Fruit fly (Drosophila melanogaster): ENCODE results near the gene CG42556.

The CG42556 gene

DNA sequence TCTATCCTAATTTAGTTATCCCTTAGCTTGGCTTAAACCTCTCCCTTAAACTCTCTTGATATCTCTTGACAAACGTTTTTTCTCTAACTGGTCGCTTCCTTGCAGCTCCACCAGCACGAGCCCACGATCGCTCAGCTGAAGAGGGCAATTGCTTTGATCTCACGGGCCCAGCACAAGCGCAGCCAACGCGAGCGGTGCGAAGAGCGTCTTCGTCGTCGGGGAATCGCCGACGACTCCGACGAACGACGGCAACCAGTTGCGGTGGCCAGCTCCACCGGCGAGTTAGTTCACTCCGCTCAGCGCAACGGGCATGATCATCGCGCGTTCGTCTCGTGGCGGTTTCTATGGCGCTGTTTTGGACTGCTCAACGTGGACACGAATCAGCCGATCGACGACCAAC, 8.8 kb upstream of the CG42556 start (continued):
- TF ChIP-seq fd102C (GFP tag; optimal IDR thresholded peaks at IDR 0.05) (no peak), CG18262 (tag; optimal IDR thresholded peaks at IDR 0.05) (no peak), Mrtf (GFP tag; IDR thresholded peaks at IDR 0.05) (0 out of 3 replicates have a peak, but pooled peaks have one; percentile 4), CG1647 (GFP tag; optimal IDR thresholded peaks at IDR 0.05) (no peak), Ets65A (GFP tag) (peak; percentile 26), Drgx (GFP tag; IDR thresholded peaks at IDR 0.05) (peak; percentile 42; the same call in 1 of the 2 replicates), Rx (GFP tag; IDR thresholded peaks at IDR 0.05) (no peak), bbx (GFP tag; IDR thresholded peaks at IDR 0.05; ENCODE audit: partially characterized antibody) (peak; percentile 47; the same call in 1 of the 2 replicates), gsb (GFP tag; IDR thresholded peaks at IDR 0.05) (peak; percentile 44; the same call in 1 of the 2 replicates), CG6765 (GFP tag; optimal IDR thresholded peaks at IDR 0.05) (peak; percentile 18), CG10543 (GFP tag; optimal IDR thresholded peaks at IDR 0.05) (peak; percentile 84), run (tag; optimal IDR thresholded peaks at IDR 0.05) (no peak), CG42726 (GFP tag; IDR thresholded peaks at IDR 0.05; ENCODE audit: partially characterized antibody) (no peak), Nf-YC (tag; optimal IDR thresholded peaks at IDR 0.05) (peak; percentile 30), exex (tag; optimal IDR thresholded peaks at IDR 0.05) (peak; percentile 7), CG14441 (GFP tag; IDR thresholded peaks at IDR 0.05) (0 out of 2 replicates have a peak, but pooled peaks have one; percentile 19), BtbVII (GFP tag; optimal IDR thresholded peaks at IDR 0.05) (peak; percentile 1), row (GFP tag; IDR thresholded peaks at IDR 0.05) (peak; percentile 15; the same call in 1 of the 3 replicates), Trl (optimal IDR thresholded peaks at IDR 0.05) (peak; percentile 21 to 65), Trl (GFP tag; optimal IDR thresholded peaks at IDR 0.05) (peak; percentile 26), unc-4 (GFP tag; IDR thresholded peaks at IDR 0.05; ENCODE audit: partially characterized antibody) (peak; percentile 38; the same call in 1 of the 2 replicates), hkb (optimal IDR thresholded peaks at IDR 0.05) (no peak), hkb (GFP tag; IDR thresholded peaks at IDR 0.05) (peak; percentile 37; the same call in 1 of the 2 replicates), CG11695 (GFP tag; IDR thresholded peaks at IDR 0.05) (no peak), CG18619 (GFP tag; optimal IDR thresholded peaks at IDR 0.05) (no peak), CG3847 (GFP tag; IDR thresholded peaks at IDR 0.05) (no peak), CG6689 (GFP tag; IDR thresholded peaks at IDR 0.05) (no peak), hbn (GFP tag; IDR thresholded peaks at IDR 0.05; ENCODE audit: partially characterized antibody) (peak; percentile 39; the same call in 1 of the 2 replicates), CG34224 (GFP tag; IDR thresholded peaks at IDR 0.05; ENCODE audit: partially characterized antibody) (peak; percentile 49; the same call in 2 of the 3 replicates), zen2 (GFP tag; IDR thresholded peaks at IDR 0.05; ENCODE audit: partially characterized antibody) (no peak), CG13296 (GFP tag; optimal IDR thresholded peaks at IDR 0.05) (peak; percentile 22), Fer1 (GFP tag; optimal IDR thresholded peaks at IDR 0.05) (peak; percentile 42), mirr (GFP tag; optimal IDR thresholded peaks at IDR 0.05) (peak; percentile 25), her (GFP tag; optimal IDR thresholded peaks at IDR 0.05) (peak; percentile 34), CG12071 (GFP tag; optimal IDR thresholded peaks at IDR 0.05) (peak; percentile 15), HLH3B (GFP tag; IDR thresholded peaks at IDR 0.05) (peak; percentile 38; the same call in 1 of the 2 replicates), ci (GFP tag; IDR thresholded peaks at IDR 0.05) (peak; percentile 66; the same call in 2 of the 3 replicates), Jarid2 (GFP tag; optimal IDR thresholded peaks at IDR 0.05) (peak; percentile 93)

DNA sequence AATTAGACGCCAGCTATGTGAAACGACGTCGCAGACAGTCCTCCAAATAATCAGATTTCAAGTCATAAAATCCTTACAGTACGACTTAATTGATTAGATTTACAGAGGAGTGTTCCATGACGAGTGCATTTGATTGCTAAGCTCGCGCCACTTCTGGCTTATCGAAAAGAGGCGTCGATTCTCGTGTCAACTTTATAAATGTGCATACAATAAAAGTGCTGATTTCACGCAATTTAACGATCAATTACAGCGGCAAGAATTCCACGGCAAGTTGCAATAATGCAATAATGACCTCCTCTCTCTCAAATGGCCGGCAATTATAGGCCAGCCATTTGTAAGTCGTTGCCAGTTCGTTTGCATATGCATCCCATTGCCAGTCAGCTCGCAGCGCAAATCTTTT, 7.3 kb upstream of the CG42556 start:
- TF ChIP-seq GATAe (GFP tag; conservative IDR thresholded peaks at IDR 0.05) (no peak), org-1 (GFP tag; optimal IDR thresholded peaks at IDR 0.05) (no peak), so (GFP tag; IDR thresholded peaks at IDR 0.05) (no peak), Abd-B (GFP tag; optimal IDR thresholded peaks at IDR 0.05) (no peak), CG1832 (GFP tag; optimal IDR thresholded peaks at IDR 0.05) (no peak), CG7963 (GFP tag; IDR thresholded peaks at IDR 0.05; ENCODE audit: partially characterized antibody) (no peak), sug (tag; optimal IDR thresholded peaks at IDR 0.05) (no peak), bbx (GFP tag; IDR thresholded peaks at IDR 0.05; ENCODE audit: partially characterized antibody) (no peak), Atf-2 (GFP tag; optimal IDR thresholded peaks at IDR 0.05) (no peak), CG2116 (GFP tag; optimal IDR thresholded peaks at IDR 0.05) (no peak), mld (GFP tag; IDR thresholded peaks at IDR 0.05; ENCODE audit: partially characterized antibody) (no peak), Antp (GFP tag; optimal IDR thresholded peaks at IDR 0.05) (no peak), sna (GFP tag; IDR thresholded peaks at IDR 0.05; ENCODE audit: partially characterized antibody) (no peak), CG3163 (GFP tag; optimal IDR thresholded peaks at IDR 0.05) (no peak), Six4 (GFP tag; optimal IDR thresholded peaks at IDR 0.05) (no peak), cad (GFP tag; optimal IDR thresholded peaks at IDR 0.05) (no peak)
